Fruit fly (Drosophila melanogaster): ENCODE data around the gene pths.

dm6 chr2L:21166422-21166821, 23.4 kb downstream of the pths start:
- TF ChIP-seq CG12605 (GFP tag; IDR thresholded peaks at IDR 0.05), result no peak
- TF ChIP-seq Pif1B (GFP tag; optimal IDR thresholded peaks at IDR 0.05), result no peak
- no peak for TF ChIP-seq CG15710 (tag; optimal IDR thresholded peaks at IDR 0.05)
- TF ChIP-seq CG8301 (tag; optimal IDR thresholded peaks at IDR 0.05), result no peak
- TF ChIP-seq D1 (tag; optimal IDR thresholded peaks at IDR 0.05), result no peak
- no peak for TF ChIP-seq CG32121 (GFP tag; IDR thresholded peaks at IDR 0.05)
- TF ChIP-seq CG17806 (tag; optimal IDR thresholded peaks at IDR 0.05), result no peak
- no peak for TF ChIP-seq fd96Ca (GFP tag; IDR thresholded peaks at IDR 0.05)
- TF ChIP-seq Pif1A (GFP tag; optimal IDR thresholded peaks at IDR 0.05), result no peak
- TF ChIP-seq CG34367 (tag; optimal IDR thresholded peaks at IDR 0.05), result no peak
